Worm (Caenorhabditis elegans) whole organism, early embryonic: ENCODE measurements around the gene C35A5.8.

Experiments
- B0310.2 ChIP-seq: sonication (generic microtip); optimal IDR thresholded peaks from 2 replicates; lab custom pipeline; 2016; ENCODE audit warnings: mild to moderate bottlenecking, missing genetic modification characterization, missing compliant biosample characterization
- F13C5.2 ChIP-seq: sonication (generic microtip); optimal IDR thresholded peaks from 2 replicates; lab custom pipeline; 2017; ENCODE audit warnings: mild to moderate bottlenecking, missing genetic modification characterization, inconsistent platforms, missing compliant biosample characterization
- aly-1 ChIP-seq: sonication (generic microtip); optimal IDR thresholded peaks from 2 replicates; lab custom pipeline; 2016; ENCODE audit warnings: missing genetic modification characterization, missing compliant biosample characterization
- ama-1 ChIP-seq: fragments of 150-350 bp; optimal IDR thresholded peaks from 2 replicates; lab custom pipeline; 2014
- ceh-13 ChIP-seq: fragments of 200-800 bp; sonication (Bioruptor generic); optimal IDR thresholded peaks from 2 replicates; lab custom pipeline; 2018; ENCODE audit warnings: mild to moderate bottlenecking, missing genetic modification characterization, missing compliant biosample characterization
- ceh-36 ChIP-seq: sonication (generic microtip); optimal IDR thresholded peaks from 2 replicates; lab custom pipeline; 2016; ENCODE audit warnings: missing genetic modification characterization, inconsistent platforms, missing compliant biosample characterization
- ets-7 ChIP-seq: sonication (generic microtip); optimal IDR thresholded peaks from 2 replicates; lab custom pipeline; 2016; ENCODE audit warnings: missing genotype, missing genetic modification characterization, missing compliant biosample characterization
- flt-1 ChIP-seq: fragments of 200-800 bp; sonication (Bioruptor generic); IDR thresholded peaks from 2 replicates; pipeline ENCODE4 v1.3.6; 2022; ENCODE audit warnings: missing genetic modification characterization, missing compliant biosample characterization
- hmbx-1 ChIP-seq: sonication (generic microtip); optimal IDR thresholded peaks from 2 replicates; lab custom pipeline; 2016; ENCODE audit warnings: mild to moderate bottlenecking, missing genetic modification characterization, missing compliant biosample characterization
- hmg-4 ChIP-seq: fragments of 200-800 bp; sonication (Bioruptor generic); optimal IDR thresholded peaks from 2 replicates; lab custom pipeline; 2018; ENCODE audit warnings: mild to moderate bottlenecking, missing genetic modification characterization, missing compliant biosample characterization
- hnd-1 ChIP-seq: sonication (generic microtip); optimal IDR thresholded peaks from 2 replicates; lab custom pipeline; 2016; ENCODE audit warnings: missing genetic modification characterization, missing compliant biosample characterization
- pes-1 ChIP-seq: fragments of 200-800 bp; sonication (Bioruptor generic); IDR thresholded peaks from 2 replicates; pipeline ENCODE4 v1.3.6; 2022; ENCODE audit warnings: missing genetic modification reagents, missing genetic modification characterization, missing compliant biosample characterization
- scrt-1 ChIP-seq: fragments of 200-800 bp; sonication (Bioruptor generic); IDR thresholded peaks from 2 replicates; pipeline ENCODE4 v1.3.6; 2022; ENCODE audit warnings: missing genetic modification characterization, missing compliant biosample characterization
- sea-1 ChIP-seq: fragments of 200-800 bp; sonication (Bioruptor generic); conservative IDR thresholded peaks from 2 replicates; pipeline ENCODE4 v1.3.6; 2022; ENCODE audit warnings: missing genetic modification characterization, missing compliant biosample characterization
- tbx-11 ChIP-seq: fragments of 200-800 bp; sonication (Bioruptor generic); IDR thresholded peaks from 2 replicates; pipeline ENCODE4 v1.3.6; 2022; ENCODE audit warnings: missing genetic modification characterization, missing compliant biosample characterization
- tbx-37 ChIP-seq: fragments of 200-800 bp; sonication (Bioruptor generic); conservative IDR thresholded peaks from 2 replicates; pipeline ENCODE4 v1.3.6; 2022; ENCODE audit warnings: missing genetic modification reagents, missing genetic modification characterization, missing compliant biosample characterization
- tra-4 ChIP-seq: sonication (generic microtip); optimal IDR thresholded peaks from 2 replicates; lab custom pipeline; 2017; ENCODE audit warnings: missing genetic modification characterization, missing compliant biosample characterization

C35A5.8 gene

ce11 chrV:10503893-10504292 is 21.8 kb downstream of the C35A5.8 start, which contains the start of gene C35A5.10:
Gene C35A5.10 (plus strand): TSS chrV:10504193.
- TF ChIP-seq ceh-36 = no peak
- no peak for TF ChIP-seq scrt-1
- no peak for TF ChIP-seq sea-1
- no peak for TF ChIP-seq tbx-37 (GFP tag; lab: Robert Waterston, UW)

- TF ChIP-seq ama-1 (lab: Kevin White, UChicago) = no peak
- no peak for TF ChIP-seq F13C5.2 (tag; lab: Kevin White, UChicago)
- no peak for TF ChIP-seq pes-1 (GFP tag; lab: Robert Waterston, UW)
- TF ChIP-seq hmbx-1 (tag; lab: Kevin White, UChicago) = no peak
- no peak for TF ChIP-seq aly-1 (tag; lab: Kevin White, UChicago)
- TF ChIP-seq tbx-11 = no peak
- TF ChIP-seq flt-1 (GFP tag; lab: Robert Waterston, UW) = no peak
- TF ChIP-seq ceh-36 = no peak
- TF ChIP-seq hnd-1 (tag; lab: Kevin White, UChicago) = no peak
- no peak for TF ChIP-seq scrt-1
- no peak for TF ChIP-seq ets-7 (tag; lab: Kevin White, UChicago)
- no peak for TF ChIP-seq tra-4 (tag; lab: Kevin White, UChicago)
- no peak for TF ChIP-seq ceh-13 (GFP tag; lab: Kevin White, UChicago)
- no peak for TF ChIP-seq tbx-37 (GFP tag; lab: Robert Waterston, UW)
- no peak for TF ChIP-seq hmg-4 (GFP tag; lab: Kevin White, UChicago)
- no peak for TF ChIP-seq sea-1
- TF ChIP-seq B0310.2 (tag; lab: Kevin White, UChicago) = no peak
These were observed 22.7 kb downstream of the C35A5.8 start, which contains the start of gene C35A5.11 for ce11 chrV:10503011-10503410. Gene C35A5.11 (minus strand): TSS chrV:10503111.

- TF ChIP-seq tra-4 (tag; lab: Kevin White, UChicago) = no peak
- no peak for TF ChIP-seq F13C5.2 (tag; lab: Kevin White, UChicago)
- no peak for TF ChIP-seq ceh-36
- no peak for TF ChIP-seq hmbx-1 (tag; lab: Kevin White, UChicago)
- TF ChIP-seq sea-1 = no peak
- TF ChIP-seq aly-1 (tag; lab: Kevin White, UChicago) = no peak
- no peak for TF ChIP-seq ceh-13 (GFP tag; lab: Kevin White, UChicago)
- no peak for TF ChIP-seq tbx-37 (GFP tag; lab: Robert Waterston, UW)
- TF ChIP-seq pes-1 (GFP tag; lab: Robert Waterston, UW) = no peak
- TF ChIP-seq ets-7 (tag; lab: Kevin White, UChicago) = no peak
- TF ChIP-seq ama-1 (lab: Kevin White, UChicago) = no peak
- no peak for TF ChIP-seq flt-1 (GFP tag; lab: Robert Waterston, UW)
- TF ChIP-seq B0310.2 (tag; lab: Kevin White, UChicago) = no peak
- TF ChIP-seq hmg-4 (GFP tag; lab: Kevin White, UChicago) = no peak
- no peak for TF ChIP-seq hnd-1 (tag; lab: Kevin White, UChicago)
- no peak for TF ChIP-seq scrt-1
- no peak for TF ChIP-seq tbx-11
These were observed 24.4 kb downstream of the C35A5.8 start, which contains the start of gene C35A5.3 for ce11 chrV:10501295-10501694. Gene C35A5.3 (minus strand): TSS chrV:10501395.

- TF ChIP-seq tbx-11 (no peak), ama-1 (lab: Kevin White, UChicago) (no peak), sea-1 (no peak), hnd-1 (tag; lab: Kevin White, UChicago) (no peak), F13C5.2 (tag; lab: Kevin White, UChicago) (no peak), ets-7 (tag; lab: Kevin White, UChicago) (no peak), hmbx-1 (tag; lab: Kevin White, UChicago) (no peak), ceh-36 (no peak), scrt-1 (no peak), ceh-13 (GFP tag; lab: Kevin White, UChicago) (no peak), tbx-37 (GFP tag; lab: Robert Waterston, UW) (no peak), aly-1 (tag; lab: Kevin White, UChicago) (no peak)
These were observed 29.0 kb downstream of the C35A5.8 start, which contains the start of gene C35A5.4 for ce11 chrV:10496733-10497132. Gene C35A5.4 (plus strand): TSS chrV:10497033.

- TF ChIP-seq flt-1 (GFP tag; lab: Robert Waterston, UW) (no peak), hmbx-1 (tag; lab: Kevin White, UChicago) (no peak), hmg-4 (GFP tag; lab: Kevin White, UChicago) (no peak), sea-1 (no peak), pes-1 (GFP tag; lab: Robert Waterston, UW) (no peak), ceh-36 (no peak), hnd-1 (tag; lab: Kevin White, UChicago) (no peak), scrt-1 (no peak), tbx-37 (GFP tag; lab: Robert Waterston, UW) (no peak), aly-1 (tag; lab: Kevin White, UChicago) (no peak), ceh-13 (GFP tag; lab: Kevin White, UChicago) (no peak), B0310.2 (tag; lab: Kevin White, UChicago) (no peak), tbx-11 (no peak)
These were observed 32.6 kb downstream of the C35A5.8 start, which contains the start of gene ugt-33 for ce11 chrV:10493150-10493549. Gene ugt-33 (plus strand): TSS chrV:10493409.

ce11 chrV:10491443-10491842 is 34.3 kb downstream of the C35A5.8 start, which contains the start of gene aqp-5:
Gene aqp-5 (plus strand): TSS chrV:10491743.
- TF ChIP-seq ceh-13 (GFP tag; lab: Kevin White, UChicago) = no peak
- TF ChIP-seq hmbx-1 (tag; lab: Kevin White, UChicago) = no peak
- no peak for TF ChIP-seq scrt-1
- TF ChIP-seq flt-1 (GFP tag; lab: Robert Waterston, UW) = no peak
- no peak for TF ChIP-seq tbx-37 (GFP tag; lab: Robert Waterston, UW)
- TF ChIP-seq B0310.2 (tag; lab: Kevin White, UChicago) = no peak
- no peak for TF ChIP-seq tbx-11
- TF ChIP-seq F13C5.2 (tag; lab: Kevin White, UChicago) = no peak
- TF ChIP-seq ama-1 (lab: Kevin White, UChicago) = no peak
- TF ChIP-seq hmg-4 (GFP tag; lab: Kevin White, UChicago) = no peak
- TF ChIP-seq hnd-1 (tag; lab: Kevin White, UChicago) = no peak
- no peak for TF ChIP-seq aly-1 (tag; lab: Kevin White, UChicago)
- no peak for TF ChIP-seq tra-4 (tag; lab: Kevin White, UChicago)
- TF ChIP-seq ceh-36 = no peak
- no peak for TF ChIP-seq sea-1

- TF ChIP-seq ama-1 (lab: Kevin White, UChicago) (no peak), hmbx-1 (tag; lab: Kevin White, UChicago) (no peak), ceh-36 (no peak), sea-1 (no peak), tbx-37 (GFP tag; lab: Robert Waterston, UW) (no peak), flt-1 (GFP tag; lab: Robert Waterston, UW) (no peak), hnd-1 (tag; lab: Kevin White, UChicago) (no peak), F13C5.2 (tag; lab: Kevin White, UChicago) (no peak), tbx-11 (no peak), pes-1 (GFP tag; lab: Robert Waterston, UW) (no peak)
These were observed 35.7 kb downstream of the C35A5.8 start, which contains the start of gene ncx-5 for ce11 chrV:10489998-10490397. Gene ncx-5 (minus strand): TSS chrV:10490098.
